Worm (Caenorhabditis elegans) whole organism, L2 larva: ENCODE data around the gene C05D2.8.

Experiments used
- fos-1 ChIP-seq: fragments of 150-350 bp; optimal IDR thresholded peaks from 2 replicates; lab custom pipeline; 2014; ENCODE audit warnings: missing biosample characterization, missing genetic modification characterization
- nhr-12 ChIP-seq: fragments of 150-350 bp; optimal IDR thresholded peaks from 2 replicates; lab custom pipeline; 2014; ENCODE audit warnings: missing biosample characterization, missing genetic modification characterization

ce11 chrIII:5566496-5566895, 43.6 kb downstream of the C05D2.8 start:
- no peak for TF ChIP-seq fos-1
- no peak for TF ChIP-seq nhr-12 (tag; lab: Kevin White, UChicago)
